Worm (Caenorhabditis elegans) whole organism, L3 larva: ENCODE measurements around the gene col-132.

ENCODE experiments used
- elt-2 ChIP-seq: sonication (generic microtip); optimal IDR thresholded peaks from 2 replicates; lab custom pipeline; 2016; ENCODE audit warnings: missing genetic modification reagents, mild to moderate bottlenecking, missing genetic modification characterization, missing compliant biosample characterization
- jun-1 ChIP-seq: fragments of 150-350 bp; optimal IDR thresholded peaks from 2 replicates; lab custom pipeline; 2014; ENCODE audit warnings: missing biosample characterization, missing genetic modification reagents, missing genetic modification characterization
- lin-39 ChIP-seq: fragments of 150-350 bp; optimal IDR thresholded peaks from 2 replicates; lab custom pipeline; 2018; ENCODE audit warnings: missing biosample characterization, missing genetic modification reagents, missing genetic modification characterization
- nhr-67 ChIP-seq: fragments of 150-350 bp; optimal IDR thresholded peaks from 2 replicates; lab custom pipeline; 2014; ENCODE audit warnings: missing biosample characterization, missing genetic modification characterization
- unc-39 ChIP-seq: sonication (generic microtip); optimal IDR thresholded peaks from 4 replicates; lab custom pipeline; 2017; ENCODE audit warnings: missing biosample characterization, missing genetic modification characterization
- unc-62 ChIP-seq: fragments of 150-350 bp; sonication (generic microtip); optimal IDR thresholded peaks from 4 replicates; lab custom pipeline; 2014; ENCODE audit warnings: missing biosample characterization, missing genetic modification reagents, missing genetic modification characterization
- zag-1 ChIP-seq: fragments of 150-350 bp; optimal IDR thresholded peaks from 2 replicates; lab custom pipeline; 2014; ENCODE audit warnings: missing biosample characterization, missing genetic modification characterization

DNA sequence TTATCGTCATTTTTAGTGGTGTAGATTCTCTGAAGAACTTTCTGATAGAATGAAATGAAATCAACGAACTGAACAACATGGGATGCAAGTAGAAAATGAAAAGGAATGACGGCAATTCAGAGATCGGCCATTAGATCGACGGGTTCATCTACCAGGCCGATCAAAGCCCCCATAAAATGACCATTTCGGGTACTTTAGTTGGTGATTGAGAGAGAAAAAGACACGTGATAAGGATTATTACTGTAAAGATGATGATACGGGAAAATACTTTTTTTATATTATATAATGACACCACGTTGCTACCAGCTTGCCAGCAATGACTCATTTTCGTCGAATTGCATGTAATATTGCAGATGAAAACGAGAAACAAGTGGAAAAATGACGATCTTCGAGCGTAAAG is 18.9 kb upstream of the col-132 start, which contains the start of gene best-1:
- no peak for TF ChIP-seq lin-39
- TF ChIP-seq unc-62 (GFP tag; lab: Kevin White, UChicago) = no peak
- no peak for TF ChIP-seq zag-1 (tag; lab: Kevin White, UChicago)
- no peak for TF ChIP-seq jun-1 (tag; lab: Kevin White, UChicago)
- no peak for TF ChIP-seq unc-39 (tag; lab: Kevin White, UChicago)
- no peak for TF ChIP-seq elt-2 (tag; lab: Kevin White, UChicago)
- no peak for TF ChIP-seq nhr-67 (tag; lab: Kevin White, UChicago)
